Fruit fly (Drosophila melanogaster) whole organism, wandering third instar larva: ENCODE measurements around the gene CG5846.

ENCODE experiments used
- Abd-B ChIP-seq: fragments of >200 bp; optimal IDR thresholded peaks from 2 replicates; lab custom pipeline; 2017; ENCODE audit warnings: missing biosample characterization, missing genetic modification characterization
- CG32264 ChIP-seq: fragments of 200-800 bp; sonication (Bioruptor generic); optimal IDR thresholded peaks from 2 replicates; lab custom pipeline; 2016; ENCODE audit warnings: missing biosample characterization, missing genetic modification characterization
- CG9705 ChIP-seq: fragments of 200-800 bp; sonication (Bioruptor generic); optimal IDR thresholded peaks from 2 replicates; lab custom pipeline; 2018; ENCODE audit warnings: missing biosample characterization, mild to moderate bottlenecking, missing genetic modification characterization
- CrebA ChIP-seq: fragments of 200-800 bp; sonication (Bioruptor generic); optimal IDR thresholded peaks from 2 replicates; lab custom pipeline; 2016; ENCODE audit warnings: missing biosample characterization, mild to moderate bottlenecking, missing genetic modification characterization, borderline replicate concordance
- Dfd ChIP-seq: fragments of >200 bp; optimal IDR thresholded peaks from 2 replicates; lab custom pipeline; 2017; ENCODE audit warnings: missing biosample characterization, missing genetic modification characterization
- Dif ChIP-seq: fragments of 200-275, 200-300 bp; sonication (Bioruptor generic); optimal IDR thresholded peaks from 2 replicates; lab custom pipeline; 2018; ENCODE audit warnings: missing biosample characterization, missing genetic modification characterization; ENCODE audit not compliant: partially characterized antibody
- GATAd ChIP-seq: sonication (Bioruptor generic); optimal IDR thresholded peaks from 2 replicates; lab custom pipeline; 2016; ENCODE audit warnings: missing biosample characterization, missing genetic modification characterization
- HLH106 ChIP-seq: fragments of 200-800 bp; optimal IDR thresholded peaks from 3 replicates; lab custom pipeline; 2019; ENCODE audit warnings: missing biosample characterization, mild to moderate bottlenecking, missing genetic modification characterization, moderate library complexity
- Hnf4 ChIP-seq: fragments of 200-800 bp; sonication (Bioruptor generic); optimal IDR thresholded peaks from 2 replicates; lab custom pipeline; 2016; ENCODE audit warnings: missing biosample characterization, mild to moderate bottlenecking, missing genetic modification characterization
- Hr78 ChIP-seq: fragments of >200 bp; optimal IDR thresholded peaks from 2 replicates; lab custom pipeline; 2017; ENCODE audit warnings: missing biosample characterization, missing genetic modification characterization
- Hr83 ChIP-seq: fragments of 200-300 bp; sonication (Bioruptor generic); optimal IDR thresholded peaks from 2 replicates; lab custom pipeline; 2016; ENCODE audit warnings: missing biosample characterization, mild to moderate bottlenecking, missing genetic modification characterization, moderate library complexity; ENCODE audit not compliant: poor library complexity, severe bottlenecking
- Jra ChIP-seq: sonication (Bioruptor generic); optimal IDR thresholded peaks from 2 replicates; lab custom pipeline; 2016; ENCODE audit warnings: missing biosample characterization, missing genetic modification characterization
- Mio ChIP-seq: sonication (Bioruptor generic); optimal IDR thresholded peaks from 2 replicates; lab custom pipeline; 2016; ENCODE audit warnings: missing biosample characterization, missing genetic modification characterization
- Myc ChIP-seq: fragments of >200 bp; optimal IDR thresholded peaks from 2 replicates; lab custom pipeline; 2017
- N ChIP-seq: fragments of >200 bp; optimal IDR thresholded peaks from 2 replicates; lab custom pipeline; 2018; ENCODE audit warnings: missing biosample characterization, missing external identifiers, missing genetic modification characterization
- OdsH ChIP-seq: fragments of 200-800 bp; sonication (Bioruptor generic); optimal IDR thresholded peaks from 2 replicates; lab custom pipeline; 2016; ENCODE audit warnings: missing biosample characterization, mild to moderate bottlenecking, missing genetic modification characterization
- Rel ChIP-seq, 2 experiments: fragments of 200-800 bp; sonication (Bioruptor generic) in 1 of 2; optimal IDR thresholded peaks; 2 replicates in 1 of 2; 3 replicates in 1 of 2; lab custom pipeline; 2016 to 2019; ENCODE audit warnings: mild to moderate bottlenecking in 2 of 2, missing biosample characterization in 2 of 2, missing genetic modification characterization in 2 of 2, moderate library complexity in 1 of 2
- Sp1 ChIP-seq: fragments of 200-800 bp; sonication (Bioruptor generic); optimal IDR thresholded peaks from 3 replicates; lab custom pipeline; 2019; ENCODE audit warnings: missing biosample characterization, mild to moderate bottlenecking, missing genetic modification characterization, moderate library complexity
- Vsx2 ChIP-seq: fragments of 200-300, 225-300 bp; sonication (Bioruptor generic); optimal IDR thresholded peaks from 2 replicates; lab custom pipeline; 2018; ENCODE audit warnings: missing biosample characterization, missing genetic modification characterization; ENCODE audit not compliant: partially characterized antibody
- br ChIP-seq: fragments of 200-800 bp; sonication (Bioruptor generic); optimal IDR thresholded peaks from 2 replicates; lab custom pipeline; 2016; ENCODE audit warnings: missing biosample characterization, missing genetic modification characterization
- brk ChIP-seq: fragments of 200-800 bp; sonication (Bioruptor generic); optimal IDR thresholded peaks from 2 replicates; lab custom pipeline; 2016; ENCODE audit warnings: missing biosample characterization, mild to moderate bottlenecking, missing genetic modification characterization
- dl ChIP-seq, 2 experiments: fragments of 175-275, 200-275 bp in 1 of 2; fragments of 200-275 bp in 1 of 2; sonication (Bioruptor generic); optimal IDR thresholded peaks; lab custom pipeline; 2018; ENCODE audit warnings: mild to moderate bottlenecking in 2 of 2, missing biosample characterization in 2 of 2, missing genetic modification characterization in 2 of 2, moderate library complexity in 2 of 2; ENCODE audit not compliant: partially characterized antibody in 2 of 2, insufficient read depth in 1 of 2
- dmrt93B ChIP-seq: fragments of 200-800 bp; sonication (Bioruptor generic); optimal IDR thresholded peaks from 2 replicates; lab custom pipeline; 2018; ENCODE audit warnings: missing biosample characterization, mild to moderate bottlenecking, missing genetic modification characterization
- dsf ChIP-seq: sonication (Bioruptor generic); optimal IDR thresholded peaks from 2 replicates; lab custom pipeline; 2016; ENCODE audit warnings: missing biosample characterization, missing genetic modification characterization, borderline replicate concordance
- ey ChIP-seq: fragments of 200-800 bp; sonication (Bioruptor generic); optimal IDR thresholded peaks from 2 replicates; lab custom pipeline; 2016; ENCODE audit warnings: missing biosample characterization, missing genetic modification characterization
- foxo ChIP-seq, 2 experiments: fragments of 200-800 bp; sonication (Bioruptor generic); optimal IDR thresholded peaks; 2 replicates in 1 of 2; 3 replicates in 1 of 2; lab custom pipeline; 2016 to 2017; ENCODE audit warnings: missing biosample characterization in 2 of 2, missing genetic modification characterization in 2 of 2
- fru ChIP-seq: fragments of 200-800 bp; sonication (Bioruptor generic); optimal IDR thresholded peaks from 3 replicates; lab custom pipeline; 2016; ENCODE audit warnings: missing biosample characterization, mild to moderate bottlenecking, missing genetic modification characterization
- h ChIP-seq: fragments of 200-800 bp; sonication (Bioruptor generic); optimal IDR thresholded peaks from 3 replicates; lab custom pipeline; 2016; ENCODE audit warnings: missing biosample characterization, mild to moderate bottlenecking, missing genetic modification characterization
- jim ChIP-seq: fragments of 175-275, 200-325 bp; sonication (Bioruptor generic); optimal IDR thresholded peaks from 2 replicates; lab custom pipeline; 2016; ENCODE audit warnings: missing biosample characterization, mild to moderate bottlenecking, missing genetic modification characterization
- lola ChIP-seq: fragments of >200 bp; optimal IDR thresholded peaks from 2 replicates; lab custom pipeline; 2017; ENCODE audit warnings: missing biosample characterization, missing genetic modification characterization
- pan ChIP-seq: fragments of >200 bp; optimal IDR thresholded peaks from 2 replicates; lab custom pipeline; 2017
- psq ChIP-seq: fragments of 200-800 bp; sonication (Bioruptor generic); optimal IDR thresholded peaks from 3 replicates; lab custom pipeline; 2017; ENCODE audit warnings: missing biosample characterization, mild to moderate bottlenecking, missing genetic modification characterization, moderate library complexity
- rgr ChIP-seq: fragments of 200-800 bp; sonication (Bioruptor generic); optimal IDR thresholded peaks from 3 replicates; lab custom pipeline; 2016; ENCODE audit warnings: missing biosample characterization, mild to moderate bottlenecking, missing genetic modification characterization
- sage ChIP-seq: fragments of 200-800 bp; sonication (Bioruptor generic); optimal IDR thresholded peaks from 2 replicates; lab custom pipeline; 2016; ENCODE audit warnings: missing biosample characterization, mild to moderate bottlenecking, missing genetic modification characterization
- sv ChIP-seq: fragments of 200-800 bp; sonication (Bioruptor generic); optimal IDR thresholded peaks from 3 replicates; lab custom pipeline; 2016; ENCODE audit warnings: missing biosample characterization, missing genetic modification characterization
- tai ChIP-seq: sonication (Bioruptor generic); optimal IDR thresholded peaks from 2 replicates; lab custom pipeline; 2016; ENCODE audit warnings: missing biosample characterization, missing genetic modification characterization
- usp ChIP-seq: fragments of >200 bp; optimal IDR thresholded peaks from 2 replicates; lab custom pipeline; 2017; ENCODE audit warnings: missing biosample characterization, missing genetic modification characterization
- woc ChIP-seq: sonication (Bioruptor generic); optimal IDR thresholded peaks from 2 replicates; lab custom pipeline; 2016; ENCODE audit warnings: missing biosample characterization, mild to moderate bottlenecking, missing genetic modification characterization

CG5846 gene

dm6 chr2L:9956993-9957652, at the start of gene CG5846, which contains the start of gene CG4658:
Gene CG5846, minus strand, starts transcription at chr2L:9957237.
Gene CG4658, plus strand, starts transcription at chr2L:9957132.
- TF ChIP-seq Myc, result no peak
- peak; percentile 90 for TF ChIP-seq fru
- TF ChIP-seq dsf (GFP tag; lab: Kevin White, UChicago), result peak; percentile 69
- peak; percentile 48 for TF ChIP-seq CG32264 (GFP tag; lab: Kevin White, UChicago)
- no peak for TF ChIP-seq Abd-B (GFP tag; lab: Kevin White, UChicago)
- TF ChIP-seq dmrt93B, result no peak
- TF ChIP-seq woc (GFP tag; lab: Kevin White, UChicago), result peak; percentile 94
- no peak for TF ChIP-seq GATAd (GFP tag; lab: Kevin White, UChicago)
- TF ChIP-seq sv (GFP tag; lab: Kevin White, UChicago), result peak; percentile 92
- TF ChIP-seq Jra, result peak; percentile 91
- no peak for TF ChIP-seq brk (GFP tag; lab: Kevin White, UChicago)
- TF ChIP-seq jim, result no peak
- no peak for TF ChIP-seq Hr83 (GFP tag; lab: Kevin White, UChicago)
- TF ChIP-seq Dfd (GFP tag; lab: Kevin White, UChicago), result no peak
- peak; percentile 93 for TF ChIP-seq h (GFP tag; lab: Kevin White, UChicago)
- TF ChIP-seq usp, result no peak
- peak; percentile 83 for TF ChIP-seq br (GFP tag; lab: Kevin White, UChicago)
- TF ChIP-seq CrebA (GFP tag; lab: Kevin White, UChicago), result no peak
- TF ChIP-seq ey (GFP tag; lab: Kevin White, UChicago), result peak; percentile 90
- TF ChIP-seq dl (GFP tag; optimal IDR thresholded peaks at IDR 0.05; lab: Kevin White, UChicago; ENCODE audit: insufficient read depth in 1 of 2, partially characterized antibody in 2 of 2), result no peak
- TF ChIP-seq Mio (GFP tag; lab: Kevin White, UChicago), result peak; percentile 53
- peak; percentile 85 for TF ChIP-seq pan
- TF ChIP-seq Hnf4 (GFP tag; lab: Kevin White, UChicago), result peak; percentile 93
- TF ChIP-seq sage (GFP tag; lab: Kevin White, UChicago), result no peak
- TF ChIP-seq N (GFP tag; lab: Kevin White, UChicago), result no peak
- peak; percentile 93 for TF ChIP-seq HLH106
- no peak for TF ChIP-seq lola (GFP tag; lab: Kevin White, UChicago)
- TF ChIP-seq rgr (GFP tag; lab: Kevin White, UChicago), result peak; percentile 95
- peak; percentile 92 for TF ChIP-seq Sp1 (GFP tag; lab: Kevin White, UChicago)
- no peak for TF ChIP-seq Dif (GFP tag; lab: Kevin White, UChicago)
- peak; percentile 91 for TF ChIP-seq psq
- TF ChIP-seq Hr78 (GFP tag; lab: Kevin White, UChicago), result no peak
- no peak for TF ChIP-seq tai
- peak; percentile 96 for TF ChIP-seq OdsH (GFP tag; lab: Kevin White, UChicago)
- TF ChIP-seq CG9705 (GFP tag; lab: Kevin White, UChicago), result peak; percentile 73
- TF ChIP-seq foxo (GFP tag; optimal IDR thresholded peaks at IDR 0.05; lab: Kevin White, UChicago), result peak in 1 of 2 experiments; percentile 95
- no peak for TF ChIP-seq Rel (GFP tag; optimal IDR thresholded peaks at IDR 0.05; lab: Kevin White, UChicago)
- peak; percentile 69 for TF ChIP-seq Rel (tag; optimal IDR thresholded peaks at IDR 0.05; lab: Kevin White, UChicago)
- TF ChIP-seq Vsx2 (GFP tag; lab: Kevin White, UChicago), result no peak
- TF ChIP-seq, all 38 proteins: peak for 20

dm6 chr2L:10004574-10004973, 47.5 kb upstream of the CG5846 start:
- TF ChIP-seq Hr83 (GFP tag; lab: Kevin White, UChicago) (no peak), h (GFP tag; lab: Kevin White, UChicago) (no peak), sage (GFP tag; lab: Kevin White, UChicago) (no peak), Abd-B (GFP tag; lab: Kevin White, UChicago) (no peak), Hr78 (GFP tag; lab: Kevin White, UChicago) (no peak), Dfd (GFP tag; lab: Kevin White, UChicago) (no peak), dl (GFP tag; optimal IDR thresholded peaks at IDR 0.05; lab: Kevin White, UChicago; ENCODE audit: insufficient read depth in 1 of 2, partially characterized antibody in 2 of 2) (no peak), Hnf4 (GFP tag; lab: Kevin White, UChicago) (no peak), brk (GFP tag; lab: Kevin White, UChicago) (no peak)
